Fruit fly (Drosophila melanogaster): ENCODE data around the gene Or10a.

Or10a gene

dm6 chrX:11427282-11427689 lies 10.1 kb upstream of the Or10a start (continued):
- TF ChIP-seq CG17328 (GFP tag; IDR thresholded peaks at IDR 0.05) (no peak), Nf-YB (GFP tag; optimal IDR thresholded peaks at IDR 0.05) (peak; percentile 3), CG1529 (GFP tag; optimal IDR thresholded peaks at IDR 0.05) (no peak), Bdp1 (GFP tag; optimal IDR thresholded peaks at IDR 0.05) (no peak), CG30431 (GFP tag; optimal IDR thresholded peaks at IDR 0.05) (no peak), CG10366 (GFP tag; IDR thresholded peaks at IDR 0.05) (no peak), inv (GFP tag; IDR thresholded peaks at IDR 0.05; ENCODE audit: partially characterized antibody) (no peak), pzg (GFP tag; optimal IDR thresholded peaks at IDR 0.05) (no peak), pita (GFP tag; optimal IDR thresholded peaks at IDR 0.05) (no peak), Sry-β (GFP tag; optimal IDR thresholded peaks at IDR 0.05) (peak; percentile 4), CG30020 (tag; optimal IDR thresholded peaks at IDR 0.05) (no peak), cg (GFP tag; optimal IDR thresholded peaks at IDR 0.05) (peak; percentile 89), CG18476 (GFP tag; optimal IDR thresholded peaks at IDR 0.05) (no peak), gro (GFP tag; optimal IDR thresholded peaks at IDR 0.05) (no peak), CG7556 (GFP tag; optimal IDR thresholded peaks at IDR 0.05) (peak; percentile 32), CG2678 (tag; optimal IDR thresholded peaks at IDR 0.05) (peak; percentile 62), CG2889 (GFP tag; IDR thresholded peaks at IDR 0.05) (no peak), prd (optimal IDR thresholded peaks at IDR 0.05) (no peak), prd (GFP tag; IDR thresholded peaks at IDR 0.05) (no peak), zen2 (GFP tag; IDR thresholded peaks at IDR 0.05; ENCODE audit: partially characterized antibody) (no peak), Drgx (GFP tag; IDR thresholded peaks at IDR 0.05) (0 out of 2 replicates have a peak, but pooled peaks have one; percentile 13), Ets97D (GFP tag; optimal IDR thresholded peaks at IDR 0.05) (no peak), pho (GFP tag; optimal IDR thresholded peaks at IDR 0.05) (no peak), nom (GFP tag; optimal IDR thresholded peaks at IDR 0.05) (no peak), Taf1 (GFP tag; IDR thresholded peaks at IDR 0.05) (no peak), zf30C (GFP tag; optimal IDR thresholded peaks at IDR 0.05) (no peak), gcm2 (GFP tag; optimal IDR thresholded peaks at IDR 0.05) (no peak), CG16815 (GFP tag; optimal IDR thresholded peaks at IDR 0.05) (no peak), CG1024 (GFP tag; IDR thresholded peaks at IDR 0.05) (no peak), tin (GFP tag; optimal IDR thresholded peaks at IDR 0.05) (no peak), sna (GFP tag; IDR thresholded peaks at IDR 0.05; ENCODE audit: partially characterized antibody) (0 out of 2 replicates have a peak, but pooled peaks have one; percentile 21), CG10431 (GFP tag; optimal IDR thresholded peaks at IDR 0.05) (peak; percentile 11), Elba2 (GFP tag; optimal IDR thresholded peaks at IDR 0.05) (no peak), CG4820 (GFP tag; optimal IDR thresholded peaks at IDR 0.05) (no peak), NFAT (GFP tag; IDR thresholded peaks at IDR 0.05) (peak; percentile 54; the same call in 1 of the 2 replicates), caup (GFP tag; optimal IDR thresholded peaks at IDR 0.05; ENCODE audit: severe bottlenecking) (peak; percentile 67), ara (GFP tag; IDR thresholded peaks at IDR 0.05) (no peak), sqz (GFP tag; optimal IDR thresholded peaks at IDR 0.05) (no peak), CG7372 (GFP tag; IDR thresholded peaks at IDR 0.05) (no peak), CG7745 (tag; optimal IDR thresholded peaks at IDR 0.05) (no peak), lmd (GFP tag; IDR thresholded peaks at IDR 0.05) (no peak), bab2 (GFP tag; optimal IDR thresholded peaks at IDR 0.05) (no peak), Doc2 (GFP tag; IDR thresholded peaks at IDR 0.05) (no peak), en (GFP tag; optimal IDR thresholded peaks at IDR 0.05) (no peak), CG15269 (tag; optimal IDR thresholded peaks at IDR 0.05) (peak; percentile 44), Sox100B (GFP tag; optimal IDR thresholded peaks at IDR 0.05) (peak; percentile 47)
